Worm (Caenorhabditis elegans) whole organism, L2 larva: ENCODE results near the gene hlh-29.
A peak's percentile ranks its signal among the peaks of the same experiment; 100 is the strongest.
"Not testable (repeated sequence)": the region's sequence is repeated elsewhere in the genome, so short reads cannot be mapped to it uniquely, and the experiment has no call there.

ENCODE experiments used
- C34F6.9 ChIP-seq: fragments of 150-350 bp; optimal IDR thresholded peaks from 2 replicates; lab custom pipeline; 2014; ENCODE audit warnings: missing biosample characterization, missing genetic modification characterization
- F13H6.1 ChIP-seq: sonication (generic microtip); optimal IDR thresholded peaks from 2 replicates; lab custom pipeline; 2016; ENCODE audit warnings: missing genetic modification characterization, missing compliant biosample characterization
- R02D3.7 ChIP-seq: fragments of 150-350 bp; optimal IDR thresholded peaks from 2 replicates; lab custom pipeline; 2014; ENCODE audit warnings: missing biosample characterization, missing genetic modification characterization
- Y55F3AM.14 ChIP-seq: fragments of 200-800 bp; sonication (Bioruptor generic); optimal IDR thresholded peaks from 2 replicates; lab custom pipeline; 2018; ENCODE audit warnings: mild to moderate bottlenecking, missing genetic modification characterization, missing compliant biosample characterization
- ZK546.5 ChIP-seq: sonication (generic microtip); optimal IDR thresholded peaks from 2 replicates; lab custom pipeline; 2017; ENCODE audit warnings: missing biosample characterization, missing genetic modification characterization
- alr-1 ChIP-seq: fragments of 150-350 bp; optimal IDR thresholded peaks from 2 replicates; lab custom pipeline; 2014; ENCODE audit warnings: missing biosample characterization, missing genetic modification characterization
- aly-2 ChIP-seq: fragments of 150-350 bp; optimal IDR thresholded peaks from 2 replicates; lab custom pipeline; 2014; ENCODE audit warnings: missing biosample characterization, missing genetic modification characterization
- ama-1 ChIP-seq: fragments of 150-350 bp; optimal IDR thresholded peaks from 2 replicates; lab custom pipeline; 2018; ENCODE audit warnings: inconsistent platforms
- blmp-1 ChIP-seq: sonication (generic microtip); optimal IDR thresholded peaks from 2 replicates; lab custom pipeline; 2017; ENCODE audit warnings: missing genetic modification characterization, mild to moderate bottlenecking, missing compliant biosample characterization, antibody characterized with exemption, moderate library complexity; ENCODE audit not compliant: insufficient read depth
- ceh-16 ChIP-seq: fragments of 150-350 bp; optimal IDR thresholded peaks from 2 replicates; lab custom pipeline; 2014; ENCODE audit warnings: missing biosample characterization, missing genetic modification characterization
- ceh-82 ChIP-seq: fragments of 150-350 bp; optimal IDR thresholded peaks from 2 replicates; lab custom pipeline; 2014; ENCODE audit warnings: missing biosample characterization, missing genetic modification characterization
- crh-2 ChIP-seq: sonication (generic microtip); optimal IDR thresholded peaks from 2 replicates; lab custom pipeline; 2017; ENCODE audit warnings: missing biosample characterization, missing genetic modification characterization
- dmd-4 ChIP-seq: sonication (generic microtip); optimal IDR thresholded peaks from 2 replicates; lab custom pipeline; 2017; ENCODE audit warnings: missing biosample characterization, missing genetic modification characterization
- egl-27 ChIP-seq: sonication (generic microtip); optimal IDR thresholded peaks from 3 replicates; lab custom pipeline; 2017; ENCODE audit warnings: missing biosample characterization, missing genetic modification reagents, missing genetic modification characterization
- elt-1 ChIP-seq: fragments of 150-350 bp; optimal IDR thresholded peaks from 2 replicates; lab custom pipeline; 2014; ENCODE audit warnings: missing biosample characterization, missing genetic modification characterization
- elt-3 ChIP-seq: sonication (generic microtip); optimal IDR thresholded peaks from 2 replicates; lab custom pipeline; 2017; ENCODE audit warnings: missing biosample characterization, missing genetic modification characterization
- fos-1 ChIP-seq: fragments of 150-350 bp; optimal IDR thresholded peaks from 2 replicates; lab custom pipeline; 2014; ENCODE audit warnings: missing biosample characterization, missing genetic modification characterization
- gmeb-1 ChIP-seq: fragments of 150-350 bp; optimal IDR thresholded peaks from 2 replicates; lab custom pipeline; 2014; ENCODE audit warnings: missing biosample characterization, missing genetic modification characterization
- lin-11 ChIP-seq: fragments of 150-350 bp; sonication (generic microtip); optimal IDR thresholded peaks from 2 replicates; lab custom pipeline; 2014; ENCODE audit warnings: missing biosample characterization, missing genetic modification characterization, inconsistent platforms, mixed read lengths
- lin-13 ChIP-seq: fragments of 150-350 bp; optimal IDR thresholded peaks from 2 replicates; lab custom pipeline; 2014; ENCODE audit warnings: missing biosample characterization, missing genetic modification reagents, missing genetic modification characterization
- lin-39 ChIP-seq: fragments of 150-350 bp; optimal IDR thresholded peaks from 2 replicates; lab custom pipeline; 2014; ENCODE audit warnings: missing biosample characterization, missing genetic modification reagents, missing genetic modification characterization
- lsy-2 ChIP-seq, 2 experiments: fragments of 150-350 bp in 1 of 2; sonication (generic microtip) in 1 of 2; optimal IDR thresholded peaks; 2 replicates each; lab custom pipeline; 2014 to 2017; ENCODE audit warnings: missing biosample characterization in 2 of 2, missing genetic modification characterization in 2 of 2
- mab-5 ChIP-seq: fragments of 150-350 bp; optimal IDR thresholded peaks from 2 replicates; lab custom pipeline; 2014; ENCODE audit warnings: missing biosample characterization, missing genetic modification characterization
- mbf-1 ChIP-seq: sonication (generic microtip); optimal IDR thresholded peaks from 2 replicates; lab custom pipeline; 2017; ENCODE audit warnings: missing biosample characterization, missing genetic modification characterization
- mdl-1 ChIP-seq, 2 experiments: fragments of 150-350 bp in 1 of 2; sonication (generic microtip) in 1 of 2; optimal IDR thresholded peaks; 2 replicates each; lab custom pipeline; 2017; ENCODE audit warnings: missing biosample characterization in 2 of 2, missing genetic modification characterization in 2 of 2
- nhr-10 ChIP-seq: sonication (generic microtip); optimal IDR thresholded peaks from 2 replicates; lab custom pipeline; 2017; ENCODE audit warnings: missing biosample characterization, missing genetic modification characterization
- nhr-11 ChIP-seq: fragments of 150-350 bp; optimal IDR thresholded peaks from 2 replicates; lab custom pipeline; 2014; ENCODE audit warnings: missing biosample characterization, missing genetic modification characterization
- nhr-12 ChIP-seq: fragments of 150-350 bp; optimal IDR thresholded peaks from 2 replicates; lab custom pipeline; 2014; ENCODE audit warnings: missing biosample characterization, missing genetic modification characterization
- nhr-129 ChIP-seq: fragments of 150-350 bp; optimal IDR thresholded peaks from 2 replicates; lab custom pipeline; 2014; ENCODE audit warnings: missing biosample characterization, missing genetic modification characterization
- nhr-21 ChIP-seq: fragments of 150-350 bp; optimal IDR thresholded peaks from 2 replicates; lab custom pipeline; 2014; ENCODE audit warnings: missing biosample characterization, missing genetic modification characterization
- nhr-23 ChIP-seq: fragments of 150-350 bp; optimal IDR thresholded peaks from 2 replicates; lab custom pipeline; 2014; ENCODE audit warnings: missing biosample characterization, missing genetic modification reagents, missing genetic modification characterization
- nhr-237 ChIP-seq: fragments of 150-350 bp; optimal IDR thresholded peaks from 2 replicates; lab custom pipeline; 2014; ENCODE audit warnings: missing biosample characterization, missing genetic modification characterization
- nhr-25 ChIP-seq: fragments of 150-350 bp; sonication (generic microtip); optimal IDR thresholded peaks from 3 replicates; lab custom pipeline; 2014; ENCODE audit warnings: missing biosample characterization, missing genetic modification characterization
- nhr-6 ChIP-seq: fragments of 150-350 bp; optimal IDR thresholded peaks from 2 replicates; lab custom pipeline; 2014; ENCODE audit warnings: missing biosample characterization, missing genetic modification characterization
- nhr-77 ChIP-seq: fragments of 150-350 bp; optimal IDR thresholded peaks from 2 replicates; lab custom pipeline; 2014; ENCODE audit warnings: missing biosample characterization, missing genetic modification characterization
- peb-1 ChIP-seq: fragments of 150-350 bp; optimal IDR thresholded peaks from 2 replicates; lab custom pipeline; 2014; ENCODE audit warnings: missing biosample characterization, missing genetic modification characterization
- sem-4 ChIP-seq: fragments of 150-350 bp; optimal IDR thresholded peaks from 2 replicates; lab custom pipeline; 2014; ENCODE audit warnings: missing biosample characterization, missing genetic modification reagents, missing genetic modification characterization
- skn-1 ChIP-seq: sonication (generic microtip); optimal IDR thresholded peaks from 2 replicates; lab custom pipeline; 2017; ENCODE audit warnings: missing biosample characterization, missing genetic modification characterization
- sma-3 ChIP-seq: sonication (generic microtip); optimal IDR thresholded peaks from 2 replicates; lab custom pipeline; 2016; ENCODE audit warnings: missing genetic modification reagents, missing genetic modification characterization, missing compliant biosample characterization
- sma-9 ChIP-seq, 2 experiments: fragments of 150-350 bp in 1 of 2; sonication (generic microtip) in 1 of 2; optimal IDR thresholded peaks; 2 replicates each; lab custom pipeline; 2014 to 2016; ENCODE audit warnings: missing genetic modification characterization in 2 of 2, mild to moderate bottlenecking in 1 of 2, missing biosample characterization in 1 of 2, missing compliant biosample characterization in 1 of 2, missing genetic modification reagents in 1 of 2, moderate library complexity in 1 of 2
- snpc-4 ChIP-seq: fragments of 150-350 bp; optimal IDR thresholded peaks from 2 replicates; lab custom pipeline; 2014; ENCODE audit warnings: missing biosample characterization, missing genetic modification characterization
- unc-39 ChIP-seq: fragments of 150-350 bp; optimal IDR thresholded peaks from 2 replicates; lab custom pipeline; 2014; ENCODE audit warnings: missing biosample characterization, missing genetic modification characterization
- unc-55 ChIP-seq: fragments of 150-350 bp; sonication (generic microtip); optimal IDR thresholded peaks from 3 replicates; lab custom pipeline; 2014; ENCODE audit warnings: missing biosample characterization, missing genetic modification reagents, missing genetic modification characterization
- unc-62 ChIP-seq: fragments of 150-350 bp; optimal IDR thresholded peaks from 2 replicates; lab custom pipeline; 2014; ENCODE audit warnings: missing biosample characterization, missing genetic modification reagents, missing genetic modification characterization
- zag-1 ChIP-seq: fragments of 150-350 bp; optimal IDR thresholded peaks from 2 replicates; lab custom pipeline; 2014; ENCODE audit warnings: missing biosample characterization, missing genetic modification characterization
- ztf-1 ChIP-seq: fragments of 200-800 bp; sonication (Bioruptor generic); conservative IDR thresholded peaks from 2 replicates; pipeline ENCODE4 v1.3.6; 2022; ENCODE audit warnings: missing genetic modification characterization, missing compliant biosample characterization
- ztf-11 ChIP-seq: sonication (generic microtip); optimal IDR thresholded peaks from 2 replicates; lab custom pipeline; 2017; ENCODE audit warnings: missing biosample characterization, missing genetic modification characterization
- ztf-4 ChIP-seq: fragments of 150-350 bp; optimal IDR thresholded peaks from 2 replicates; lab custom pipeline; 2014; ENCODE audit warnings: missing biosample characterization, missing genetic modification characterization

Gene hlh-29

DNA sequence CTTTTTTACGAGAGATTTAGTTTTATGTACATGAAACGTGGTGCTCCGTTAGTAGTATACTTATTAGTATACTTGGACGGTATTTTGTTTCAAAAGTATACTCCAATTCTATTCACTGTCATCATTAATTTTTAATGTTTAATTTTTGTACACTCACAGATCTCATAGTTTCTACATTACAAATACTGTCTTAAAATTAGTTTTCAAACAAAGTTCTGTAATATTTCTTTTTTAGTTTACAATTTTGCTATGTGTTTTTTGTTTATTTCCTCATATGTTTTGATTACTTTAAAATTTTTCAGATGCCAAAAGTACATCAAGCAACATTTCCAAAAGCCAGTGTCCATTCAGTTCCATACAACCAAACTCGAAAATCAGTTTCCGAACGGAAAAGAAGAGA, 2.3 kb upstream of the hlh-29 start, which contains the start of gene hlh-28:
Gene hlh-28, plus strand, starts transcription at position 301 of the 400 bp plus-strand sequence.
- not testable (repeated sequence) for TF ChIP-seq gmeb-1, elt-3, fos-1 (tag; lab: Kevin White, UChicago)

DNA sequence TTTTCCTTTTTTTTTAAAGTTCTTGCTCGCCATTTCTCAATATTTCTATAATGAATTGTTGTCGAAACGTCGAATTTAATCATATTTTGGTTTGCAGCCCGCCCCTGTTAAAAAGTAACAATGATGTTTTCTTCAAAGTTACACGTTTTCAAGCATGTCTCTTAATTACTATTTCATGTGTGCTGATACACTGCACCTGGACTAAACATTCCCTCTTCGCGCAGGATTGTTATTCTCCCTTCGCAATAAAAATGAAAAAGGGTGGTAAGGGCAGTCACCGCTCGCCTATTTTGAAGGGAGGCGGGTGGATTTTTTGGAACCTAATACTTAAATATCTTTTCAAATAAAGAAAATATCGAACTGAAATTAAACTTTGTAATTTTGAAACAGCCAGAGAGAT, 2.9 kb downstream of the hlh-29 start:
- TF ChIP-seq lin-11 (no peak), mdl-1 (tag; optimal IDR thresholded peaks at IDR 0.05; lab: Kevin White, UChicago) (no peak), lin-39 (tag; lab: Kevin White, UChicago) (no peak), lin-13 (GFP tag; lab: Kevin White, UChicago) (no peak), mbf-1 (tag; lab: Kevin White, UChicago) (no peak), nhr-10 (tag; lab: Kevin White, UChicago) (no peak), gmeb-1 (tag; lab: Kevin White, UChicago) (no peak), nhr-77 (tag; lab: Kevin White, UChicago) (peak; percentile 1), elt-1 (tag; lab: Kevin White, UChicago) (no peak), sma-9 (GFP tag; optimal IDR thresholded peaks at IDR 0.05; lab: Kevin White, UChicago) (peak; percentile 22), sma-9 (tag; optimal IDR thresholded peaks at IDR 0.05; lab: Kevin White, UChicago) (no peak), skn-1 (tag; lab: Kevin White, UChicago) (no peak), nhr-25 (tag; lab: Kevin White, UChicago) (peak; percentile 24), peb-1 (no peak), sma-3 (GFP tag; lab: Kevin White, UChicago) (peak; percentile 54), ama-1 (lab: Kevin White, UChicago) (no peak), ceh-16 (tag; lab: Kevin White, UChicago) (no peak), C34F6.9 (tag; lab: Kevin White, UChicago) (no peak), ztf-1 (no peak), crh-2 (tag; lab: Kevin White, UChicago) (peak; percentile 16), ztf-4 (no peak), dmd-4 (tag; lab: Kevin White, UChicago) (no peak), ZK546.5 (tag; lab: Kevin White, UChicago) (no peak), unc-55 (GFP tag; lab: Kevin White, UChicago) (peak; percentile 53), mab-5 (no peak), snpc-4 (tag; lab: Kevin White, UChicago) (no peak), sem-4 (tag; lab: Kevin White, UChicago) (no peak), blmp-1 (no peak), R02D3.7 (tag; lab: Kevin White, UChicago) (no peak), lsy-2 (tag; optimal IDR thresholded peaks at IDR 0.05; lab: Kevin White, UChicago) (peak in 1 of 2 experiments; percentile 35), unc-62 (GFP tag; lab: Kevin White, UChicago) (no peak), ztf-11 (tag; lab: Kevin White, UChicago) (no peak), aly-2 (no peak), zag-1 (no peak), nhr-21 (tag; lab: Kevin White, UChicago) (peak; percentile 40), nhr-12 (tag; lab: Kevin White, UChicago) (no peak), nhr-23 (tag; lab: Kevin White, UChicago) (no peak), elt-3 (tag; lab: Kevin White, UChicago) (no peak), unc-39 (no peak), nhr-11 (tag; lab: Kevin White, UChicago) (no peak), F13H6.1 (tag; lab: Kevin White, UChicago) (peak; percentile 33), alr-1 (tag; lab: Kevin White, UChicago) (no peak), fos-1 (tag; lab: Kevin White, UChicago) (peak; percentile 50), ceh-82 (no peak), Y55F3AM.14 (GFP tag; lab: Kevin White, UChicago) (no peak), nhr-237 (no peak), nhr-6 (tag; lab: Kevin White, UChicago) (peak; percentile 9), egl-27 (tag; lab: Kevin White, UChicago) (no peak), nhr-129 (tag; lab: Kevin White, UChicago) (peak; percentile 42)
